Worm (Caenorhabditis elegans) whole organism, late embryonic: ENCODE measurements around the gene snx-1.

Experiments used
- C08G9.2 ChIP-seq: sonication (generic microtip); optimal IDR thresholded peaks from 2 replicates; lab custom pipeline; 2016; ENCODE audit warnings: mild to moderate bottlenecking, missing genetic modification characterization, moderate library complexity, missing compliant biosample characterization
- C38D4.7 ChIP-seq: fragments of 200-800 bp; sonication (Bioruptor generic); optimal IDR thresholded peaks from 2 replicates; lab custom pipeline; 2018; ENCODE audit warnings: mild to moderate bottlenecking, missing genetic modification characterization, moderate library complexity, missing compliant biosample characterization
- K02D7.2 ChIP-seq: sonication (generic microtip); optimal IDR thresholded peaks from 2 replicates; lab custom pipeline; 2017; ENCODE audit warnings: mild to moderate bottlenecking, missing genetic modification characterization, missing compliant biosample characterization
- Y22D7AL.16 ChIP-seq: sonication (generic microtip); optimal IDR thresholded peaks from 2 replicates; lab custom pipeline; 2016; ENCODE audit warnings: missing genetic modification characterization, missing compliant biosample characterization
- ahr-1 ChIP-seq: sonication (generic microtip); optimal IDR thresholded peaks from 2 replicates; lab custom pipeline; 2016; ENCODE audit warnings: missing genetic modification characterization, missing compliant biosample characterization
- ama-1 ChIP-seq: fragments of 150-350 bp; optimal IDR thresholded peaks from 2 replicates; lab custom pipeline; 2014
- ceh-18 ChIP-seq: sonication (generic microtip); optimal IDR thresholded peaks from 2 replicates; lab custom pipeline; 2016; ENCODE audit warnings: missing genetic modification characterization, missing compliant biosample characterization
- ceh-19 ChIP-seq: fragments of 200-800 bp; sonication (Bioruptor generic); optimal IDR thresholded peaks from 2 replicates; lab custom pipeline; 2018; ENCODE audit warnings: mild to moderate bottlenecking, missing genetic modification characterization, missing compliant biosample characterization
- ceh-2 ChIP-seq: sonication (generic microtip); optimal IDR thresholded peaks from 2 replicates; lab custom pipeline; 2016; ENCODE audit warnings: missing genotype, missing genetic modification characterization, missing compliant biosample characterization
- ceh-22 ChIP-seq: sonication (generic microtip); optimal IDR thresholded peaks from 2 replicates; lab custom pipeline; 2017; ENCODE audit warnings: missing biosample characterization, missing genetic modification characterization
- ceh-31 ChIP-seq: sonication (generic microtip); optimal IDR thresholded peaks from 2 replicates; lab custom pipeline; 2016; ENCODE audit warnings: missing genetic modification characterization, missing compliant biosample characterization
- ceh-48 ChIP-seq: sonication (generic microtip); optimal IDR thresholded peaks from 2 replicates; lab custom pipeline; 2016; ENCODE audit warnings: missing genetic modification characterization, inconsistent platforms, missing compliant biosample characterization
- ceh-6 ChIP-seq: fragments of 200-800 bp; sonication (Bioruptor generic); optimal IDR thresholded peaks from 2 replicates; lab custom pipeline; 2018; ENCODE audit warnings: mild to moderate bottlenecking, missing genetic modification characterization, missing compliant biosample characterization
- ceh-9 ChIP-seq: sonication (generic microtip); optimal IDR thresholded peaks from 2 replicates; lab custom pipeline; 2016; ENCODE audit warnings: mild to moderate bottlenecking, missing genetic modification characterization, inconsistent platforms, missing compliant biosample characterization
- dmd-4 ChIP-seq: sonication (generic microtip); optimal IDR thresholded peaks from 2 replicates; lab custom pipeline; 2016; ENCODE audit warnings: borderline replicate concordance, missing genetic modification characterization, missing compliant biosample characterization
- ets-4 ChIP-seq: sonication (generic microtip); optimal IDR thresholded peaks from 2 replicates; lab custom pipeline; 2016; ENCODE audit warnings: missing genetic modification characterization, missing compliant biosample characterization
- fax-1 ChIP-seq: sonication (generic microtip); optimal IDR thresholded peaks from 2 replicates; lab custom pipeline; 2016; ENCODE audit warnings: missing genotype, missing genetic modification characterization, missing compliant biosample characterization
- fkh-6 ChIP-seq: sonication (generic microtip); optimal IDR thresholded peaks from 2 replicates; lab custom pipeline; 2016; ENCODE audit warnings: missing genetic modification characterization, missing compliant biosample characterization
- hlh-13 ChIP-seq: fragments of 200-800 bp; sonication (Bioruptor generic); optimal IDR thresholded peaks from 2 replicates; lab custom pipeline; 2018; ENCODE audit warnings: mild to moderate bottlenecking, missing genetic modification characterization, missing compliant biosample characterization
- hlh-30 ChIP-seq: sonication (generic microtip); optimal IDR thresholded peaks from 2 replicates; lab custom pipeline; 2017; ENCODE audit warnings: antibody characterized with exemption, missing genetic modification characterization, missing compliant biosample characterization; ENCODE audit not compliant: insufficient read depth
- hlh-6 ChIP-seq: sonication (generic microtip); optimal IDR thresholded peaks from 2 replicates; lab custom pipeline; 2016; ENCODE audit warnings: missing genotype, missing genetic modification characterization, missing compliant biosample characterization
- hlh-8 ChIP-seq: sonication (generic microtip); optimal IDR thresholded peaks from 2 replicates; lab custom pipeline; 2016; ENCODE audit warnings: missing genotype, missing genetic modification characterization, missing compliant biosample characterization
- lim-6 ChIP-seq: sonication (generic microtip); optimal IDR thresholded peaks from 2 replicates; lab custom pipeline; 2016; ENCODE audit warnings: missing genetic modification characterization, missing compliant biosample characterization
- lin-11 ChIP-seq: fragments of 200-800 bp; sonication (Bioruptor generic); optimal IDR thresholded peaks from 2 replicates; lab custom pipeline; 2018; ENCODE audit warnings: mild to moderate bottlenecking, missing genetic modification characterization, missing compliant biosample characterization
- madf-2 ChIP-seq: sonication (generic microtip); optimal IDR thresholded peaks from 2 replicates; lab custom pipeline; 2017; ENCODE audit warnings: missing genetic modification characterization, missing compliant biosample characterization
- nfya-1 ChIP-seq: sonication (generic microtip); optimal IDR thresholded peaks from 2 replicates; lab custom pipeline; 2017; ENCODE audit warnings: missing genetic modification characterization, mild to moderate bottlenecking, missing compliant biosample characterization, antibody characterized with exemption, moderate library complexity
- nhr-232 ChIP-seq: sonication (generic microtip); optimal IDR thresholded peaks from 2 replicates; lab custom pipeline; 2016; ENCODE audit warnings: missing genetic modification characterization, missing compliant biosample characterization
- odd-2 ChIP-seq: sonication (generic microtip); optimal IDR thresholded peaks from 2 replicates; lab custom pipeline; 2017; ENCODE audit warnings: antibody characterized with exemption, mild to moderate bottlenecking, missing genetic modification characterization, missing compliant biosample characterization
- pag-3 ChIP-seq: sonication (generic microtip); optimal IDR thresholded peaks from 2 replicates; lab custom pipeline; 2016; ENCODE audit warnings: missing compliant biosample characterization, missing genetic modification characterization, borderline replicate concordance
- pax-1 ChIP-seq: fragments of 150-350 bp; optimal IDR thresholded peaks from 2 replicates; lab custom pipeline; 2014; ENCODE audit warnings: missing biosample characterization, missing genetic modification characterization
- pha-2 ChIP-seq: sonication (generic microtip); optimal IDR thresholded peaks from 2 replicates; lab custom pipeline; 2017; ENCODE audit warnings: mild to moderate bottlenecking, missing genetic modification characterization, missing compliant biosample characterization
- pha-4 ChIP-seq: fragments of 150-350 bp; optimal IDR thresholded peaks from 2 replicates; lab custom pipeline; 2018; ENCODE audit warnings: missing biosample characterization, missing genetic modification reagents, missing genetic modification characterization
- pros-1 ChIP-seq: fragments of 150-350 bp; optimal IDR thresholded peaks from 2 replicates; lab custom pipeline; 2014; ENCODE audit warnings: missing biosample characterization, missing genetic modification reagents, missing genetic modification characterization
- ref-2 ChIP-seq: sonication (generic microtip); optimal IDR thresholded peaks from 2 replicates; lab custom pipeline; 2016; ENCODE audit warnings: missing genetic modification characterization, missing compliant biosample characterization
- rnt-1 ChIP-seq: sonication (generic microtip); optimal IDR thresholded peaks from 2 replicates; lab custom pipeline; 2016; ENCODE audit warnings: missing genetic modification characterization, missing compliant biosample characterization
- sdc-2 ChIP-seq: sonication (generic microtip); optimal IDR thresholded peaks from 2 replicates; lab custom pipeline; 2016; ENCODE audit warnings: missing genotype, missing genetic modification characterization, missing compliant biosample characterization
- sox-2 ChIP-seq: fragments of 200-800 bp; sonication (Bioruptor generic); IDR thresholded peaks from 2 replicates; pipeline ENCODE4 v1.3.6; 2022; ENCODE audit warnings: missing genetic modification reagents, missing genetic modification characterization, missing compliant biosample characterization
- sox-4 ChIP-seq: sonication (generic microtip); optimal IDR thresholded peaks from 2 replicates; lab custom pipeline; 2017; ENCODE audit warnings: mild to moderate bottlenecking, missing genetic modification characterization, inconsistent platforms, missing compliant biosample characterization
- tbx-2 ChIP-seq: sonication (generic microtip); optimal IDR thresholded peaks from 2 replicates; lab custom pipeline; 2016; ENCODE audit warnings: missing genetic modification characterization, missing compliant biosample characterization
- tbx-7 ChIP-seq: sonication (generic microtip); optimal IDR thresholded peaks from 2 replicates; lab custom pipeline; 2016; ENCODE audit warnings: missing genotype, missing genetic modification characterization, missing compliant biosample characterization
- unc-3 ChIP-seq, 2 experiments: fragments of 200-800 bp in 1 of 2; sonication (Bioruptor generic) in 1 of 2; sonication (generic microtip) in 1 of 2; conservative IDR thresholded peaks in 1 of 2; optimal IDR thresholded peaks in 1 of 2; 2 replicates each; pipeline versions ENCODE4 v1.3.6 to Lab custom; 2016 to 2022; ENCODE audit warnings: missing compliant biosample characterization in 2 of 2, missing genetic modification characterization in 2 of 2, missing genetic modification reagents in 1 of 2
- unc-42 ChIP-seq: sonication (generic microtip); optimal IDR thresholded peaks from 2 replicates; lab custom pipeline; 2016; ENCODE audit warnings: missing genotype, missing genetic modification characterization, missing compliant biosample characterization
- unc-55 ChIP-seq: sonication (generic microtip); optimal IDR thresholded peaks from 2 replicates; lab custom pipeline; 2017; ENCODE audit warnings: missing biosample characterization, missing genetic modification reagents, missing genetic modification characterization
- zip-5 ChIP-seq: sonication (generic microtip); optimal IDR thresholded peaks from 2 replicates; lab custom pipeline; 2016; ENCODE audit warnings: missing genetic modification characterization, missing compliant biosample characterization
- ztf-16 ChIP-seq: sonication (generic microtip); optimal IDR thresholded peaks from 2 replicates; lab custom pipeline; 2017; ENCODE audit warnings: missing genetic modification characterization, missing compliant biosample characterization

snx-1 gene

ce11 chrX:1128503-1129036, at the start of gene snx-1:
Gene snx-1 (plus strand): TSS chrX:1128986.
- TF ChIP-seq unc-55 (GFP tag; lab: Kevin White, UChicago) (no peak), Y22D7AL.16 (no peak), hlh-13 (GFP tag; lab: Kevin White, UChicago) (no peak), unc-3 (GFP tag; conservative IDR thresholded peaks at IDR 0.05; lab: Robert Waterston, UW) (no peak), unc-3 (tag; optimal IDR thresholded peaks at IDR 0.05; lab: Kevin White, UChicago) (no peak), hlh-8 (tag; lab: Kevin White, UChicago) (peak; percentile 6), tbx-7 (tag; lab: Kevin White, UChicago) (no peak), hlh-30 (tag; lab: Kevin White, UChicago) (peak; percentile 51), pros-1 (tag; lab: Kevin White, UChicago) (no peak), nfya-1 (tag; lab: Kevin White, UChicago) (peak; percentile 24), rnt-1 (no peak), ceh-48 (tag; lab: Kevin White, UChicago) (no peak), K02D7.2 (tag; lab: Kevin White, UChicago) (no peak), fkh-6 (tag; lab: Kevin White, UChicago) (no peak), pax-1 (tag; lab: Kevin White, UChicago) (no peak), ceh-31 (tag; lab: Kevin White, UChicago) (peak; percentile 38), zip-5 (tag; lab: Kevin White, UChicago) (no peak), ceh-18 (tag; lab: Kevin White, UChicago) (peak; percentile 35), dmd-4 (tag; lab: Kevin White, UChicago) (no peak), ets-4 (tag; lab: Kevin White, UChicago) (no peak), pha-4 (tag; lab: Kevin White, UChicago) (no peak), C38D4.7 (GFP tag; lab: Kevin White, UChicago) (no peak), pag-3 (tag; lab: Kevin White, UChicago) (no peak), ceh-19 (GFP tag; lab: Kevin White, UChicago) (no peak), nhr-232 (no peak), ztf-16 (no peak), ceh-9 (tag; lab: Kevin White, UChicago) (no peak), sox-2 (no peak), odd-2 (tag; lab: Kevin White, UChicago) (no peak), ceh-6 (GFP tag; lab: Kevin White, UChicago) (peak; percentile 6), ref-2 (tag; lab: Kevin White, UChicago) (peak; percentile 36), fax-1 (no peak), lin-11 (no peak), pha-2 (tag; lab: Kevin White, UChicago) (no peak), ahr-1 (tag; lab: Kevin White, UChicago) (no peak), madf-2 (no peak), sox-4 (tag; lab: Kevin White, UChicago) (no peak), unc-42 (tag; lab: Kevin White, UChicago) (peak; percentile 18), sdc-2 (tag; lab: Kevin White, UChicago) (peak; percentile 41), tbx-2 (peak; percentile 11), ceh-2 (no peak), C08G9.2 (tag; lab: Kevin White, UChicago) (no peak), lim-6 (no peak), ama-1 (lab: Kevin White, UChicago) (no peak), ceh-22 (no peak), hlh-6 (tag; lab: Kevin White, UChicago) (no peak)
